Fruit fly (Drosophila melanogaster): ENCODE results near the gene CG8132.

CG8132 gene

DNA sequence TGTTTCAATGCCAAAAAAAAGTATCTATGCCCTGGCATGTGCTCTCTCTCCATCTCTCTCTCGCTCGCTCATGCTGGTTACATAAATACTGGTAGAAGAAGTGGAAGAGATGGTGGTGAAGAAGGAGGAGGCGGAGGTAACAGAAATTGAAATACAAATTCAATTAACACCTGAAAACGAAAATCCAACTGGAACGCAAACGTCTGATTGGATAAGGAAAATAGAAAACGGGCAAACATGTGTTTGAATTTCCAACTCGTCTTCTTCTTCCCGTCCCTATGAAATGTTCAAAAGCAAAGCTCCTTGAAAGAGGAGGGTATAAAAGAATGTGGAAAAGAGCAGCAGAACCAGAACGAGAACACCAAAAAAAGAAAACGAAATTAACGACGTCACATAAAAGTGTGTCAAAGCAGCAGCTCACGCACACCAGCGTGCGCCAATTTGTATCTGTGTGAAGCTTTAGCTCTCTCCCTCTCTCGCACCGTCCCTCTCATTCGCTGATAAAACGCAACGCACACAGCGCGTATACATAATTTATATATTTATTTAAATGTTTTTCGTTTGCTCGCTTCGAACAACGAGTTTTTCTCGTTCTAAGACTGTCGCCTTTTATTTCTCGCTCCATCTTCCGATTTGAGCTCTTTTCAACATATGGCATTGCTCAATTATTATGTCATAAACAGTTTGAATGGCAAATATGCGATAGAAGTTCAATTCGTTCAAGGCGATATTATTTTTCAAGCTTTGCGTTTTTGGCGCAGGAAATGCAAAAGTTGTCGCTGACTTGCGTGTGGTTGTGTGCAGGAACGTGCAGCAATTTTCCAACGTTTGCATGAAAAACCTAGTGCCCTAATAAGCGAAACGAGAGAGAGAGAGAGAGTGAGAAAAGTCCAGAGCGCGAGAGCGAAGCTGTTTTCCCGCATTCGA, 17.3 kb downstream of the CG8132 start (continued):
- TF ChIP-seq CG11723 (GFP tag; optimal IDR thresholded peaks at IDR 0.05) (no peak), CG6272 (GFP tag; IDR thresholded peaks at IDR 0.05) (no peak), CG12659 (GFP tag; optimal IDR thresholded peaks at IDR 0.05) (peak; percentile 13), trem (tag; optimal IDR thresholded peaks at IDR 0.05) (no peak), CG2889 (GFP tag; IDR thresholded peaks at IDR 0.05) (no peak), CG4820 (GFP tag; optimal IDR thresholded peaks at IDR 0.05) (no peak), CG6654 (GFP tag; optimal IDR thresholded peaks at IDR 0.05) (no peak), fd3F (GFP tag; optimal IDR thresholded peaks at IDR 0.05) (no peak), CG13624 (GFP tag; optimal IDR thresholded peaks at IDR 0.05) (no peak), vnd (GFP tag; IDR thresholded peaks at IDR 0.05; ENCODE audit: partially characterized antibody) (no peak), CG10431 (GFP tag; optimal IDR thresholded peaks at IDR 0.05) (no peak), tna (GFP tag; IDR thresholded peaks at IDR 0.05; ENCODE audit: partially characterized antibody) (no peak), CG1647 (GFP tag; optimal IDR thresholded peaks at IDR 0.05) (no peak), D19B (GFP tag; optimal IDR thresholded peaks at IDR 0.05) (no peak), Bdp1 (GFP tag; optimal IDR thresholded peaks at IDR 0.05) (no peak), CG7839 (tag; optimal IDR thresholded peaks at IDR 0.05) (no peak), repo (GFP tag; optimal IDR thresholded peaks at IDR 0.05) (no peak), sens-2 (GFP tag; IDR thresholded peaks at IDR 0.05) (no peak), h (optimal IDR thresholded peaks at IDR 0.05) (no peak), tio (GFP tag; optimal IDR thresholded peaks at IDR 0.05) (no peak), zfh2 (GFP tag; optimal IDR thresholded peaks at IDR 0.05) (no peak), Neu2 (GFP tag; optimal IDR thresholded peaks at IDR 0.05; ENCODE audit: borderline replicate concordance) (no peak), Optix (GFP tag; IDR thresholded peaks at IDR 0.05) (no peak), Fer2 (tag; optimal IDR thresholded peaks at IDR 0.05) (no peak), CG9876 (GFP tag; optimal IDR thresholded peaks at IDR 0.05) (no peak), CG16863 (GFP tag; optimal IDR thresholded peaks at IDR 0.05) (no peak), emc (GFP tag; optimal IDR thresholded peaks at IDR 0.05) (no peak), CG10209 (GFP tag; optimal IDR thresholded peaks at IDR 0.05) (no peak), CG10565 (GFP tag; optimal IDR thresholded peaks at IDR 0.05) (no peak), eyg (GFP tag; optimal IDR thresholded peaks at IDR 0.05) (peak; percentile 3), Sox100B (GFP tag; optimal IDR thresholded peaks at IDR 0.05) (no peak), CG5953 (GFP tag; IDR thresholded peaks at IDR 0.05) (no peak), CG8944 (GFP tag; optimal IDR thresholded peaks at IDR 0.05) (no peak), mld (GFP tag; IDR thresholded peaks at IDR 0.05; ENCODE audit: partially characterized antibody) (no peak), CG10274 (GFP tag; optimal IDR thresholded peaks at IDR 0.05) (no peak), grau (tag; optimal IDR thresholded peaks at IDR 0.05) (no peak), dmrt99B (tag; optimal IDR thresholded peaks at IDR 0.05) (no peak), C15 (GFP tag; IDR thresholded peaks at IDR 0.05) (no peak), CG13775 (GFP tag; optimal IDR thresholded peaks at IDR 0.05) (no peak), Atf-2 (GFP tag; optimal IDR thresholded peaks at IDR 0.05) (no peak), CTCF (GFP tag; optimal IDR thresholded peaks at IDR 0.05) (no peak), fd64A (GFP tag; optimal IDR thresholded peaks at IDR 0.05) (peak; percentile 10), CG16815 (GFP tag; optimal IDR thresholded peaks at IDR 0.05) (no peak), NK7.1 (GFP tag; optimal IDR thresholded peaks at IDR 0.05) (no peak), Hr39 (optimal IDR thresholded peaks at IDR 0.05) (no peak), CG18599 (GFP tag; optimal IDR thresholded peaks at IDR 0.05) (peak; percentile 43), pho (GFP tag; optimal IDR thresholded peaks at IDR 0.05) (no peak), H2.0 (GFP tag; IDR thresholded peaks at IDR 0.05) (no peak), CG7786 (GFP tag; optimal IDR thresholded peaks at IDR 0.05) (no peak), gce (GFP tag; IDR thresholded peaks at IDR 0.05) (no peak), Atf6 (GFP tag; IDR thresholded peaks at IDR 0.05) (no peak)
